Worm (Caenorhabditis elegans) whole organism, L3 larva: Measurements from ENCODE around the gene egrh-1.

Source experiments
- R02D3.7 ChIP-seq: fragments of 150-350 bp; optimal IDR thresholded peaks from 2 replicates; lab custom pipeline; 2014; ENCODE audit warnings: missing biosample characterization, missing genetic modification characterization
- ZK546.5 ChIP-seq: sonication (generic microtip); optimal IDR thresholded peaks from 2 replicates; lab custom pipeline; 2017; ENCODE audit warnings: missing biosample characterization, missing genetic modification characterization
- aly-2 ChIP-seq: fragments of 150-350 bp; optimal IDR thresholded peaks from 2 replicates; lab custom pipeline; 2014; ENCODE audit warnings: missing biosample characterization, missing genetic modification characterization
- ama-1 ChIP-seq: fragments of 150-350 bp; optimal IDR thresholded peaks from 2 replicates; lab custom pipeline; 2018
- ceh-16 ChIP-seq: sonication (generic microtip); optimal IDR thresholded peaks from 2 replicates; lab custom pipeline; 2017; ENCODE audit warnings: missing biosample characterization, missing genetic modification characterization
- ceh-28 ChIP-seq: fragments of 150-350 bp; optimal IDR thresholded peaks from 2 replicates; lab custom pipeline; 2014; ENCODE audit warnings: missing biosample characterization, missing genetic modification reagents, missing genetic modification characterization
- ceh-82 ChIP-seq: fragments of 150-350 bp; optimal IDR thresholded peaks from 2 replicates; lab custom pipeline; 2014; ENCODE audit warnings: missing biosample characterization, missing genetic modification characterization
- daf-12 ChIP-seq: fragments of 150-350 bp; optimal IDR thresholded peaks from 2 replicates; lab custom pipeline; 2014; ENCODE audit warnings: missing biosample characterization, missing genetic modification reagents, missing genetic modification characterization
- egl-5 ChIP-seq: fragments of 150-350 bp; optimal IDR thresholded peaks from 2 replicates; lab custom pipeline; 2017; ENCODE audit warnings: missing biosample characterization, missing genetic modification reagents, missing genetic modification characterization, inconsistent platforms
- elt-2 ChIP-seq: sonication (generic microtip); optimal IDR thresholded peaks from 2 replicates; lab custom pipeline; 2016; ENCODE audit warnings: missing genetic modification reagents, mild to moderate bottlenecking, missing genetic modification characterization, missing compliant biosample characterization
- elt-3 ChIP-seq, 3 experiments: fragments of 150-350 bp in 1 of 3; sonication (generic microtip) in 2 of 3; optimal IDR thresholded peaks; 2 replicates in 2 of 3; 4 replicates in 1 of 3; lab custom pipeline; 2014 to 2017; ENCODE audit warnings: missing biosample characterization in 3 of 3, missing genetic modification characterization in 3 of 3
- eor-1 ChIP-seq, 2 experiments: fragments of 150-350 bp; optimal IDR thresholded peaks; 2 replicates each; lab custom pipeline; 2014 to 2018; ENCODE audit warnings: missing biosample characterization in 2 of 2, missing genetic modification characterization in 2 of 2
- fkh-10 ChIP-seq: sonication (generic microtip); optimal IDR thresholded peaks from 2 replicates; lab custom pipeline; 2017; ENCODE audit warnings: missing biosample characterization, missing genetic modification reagents, missing genetic modification characterization
- fkh-2 ChIP-seq: fragments of 150-350 bp; optimal IDR thresholded peaks from 2 replicates; lab custom pipeline; 2014; ENCODE audit warnings: missing biosample characterization, missing genetic modification reagents, missing genetic modification characterization
- fos-1 ChIP-seq: fragments of 150-350 bp; optimal IDR thresholded peaks from 2 replicates; lab custom pipeline; 2014; ENCODE audit warnings: missing biosample characterization, missing genetic modification characterization
- jun-1 ChIP-seq: fragments of 150-350 bp; optimal IDR thresholded peaks from 2 replicates; lab custom pipeline; 2014; ENCODE audit warnings: missing biosample characterization, missing genetic modification reagents, missing genetic modification characterization
- lin-15B ChIP-seq: fragments of 150-350 bp; optimal IDR thresholded peaks from 2 replicates; lab custom pipeline; 2014; ENCODE audit warnings: missing biosample characterization, missing genetic modification characterization
- mdl-1 ChIP-seq: fragments of 150-350 bp; optimal IDR thresholded peaks from 2 replicates; lab custom pipeline; 2014; ENCODE audit warnings: missing biosample characterization, missing genetic modification characterization
- mml-1 ChIP-seq: fragments of 150-350 bp; sonication (generic microtip); optimal IDR thresholded peaks from 3 replicates; lab custom pipeline; 2014; ENCODE audit warnings: missing biosample characterization, missing genetic modification characterization
- nfya-1 ChIP-seq: sonication (generic microtip); optimal IDR thresholded peaks from 2 replicates; lab custom pipeline; 2017; ENCODE audit warnings: missing genetic modification characterization, mild to moderate bottlenecking, missing compliant biosample characterization, antibody characterized with exemption, moderate library complexity; ENCODE audit not compliant: insufficient read depth
- nhr-12 ChIP-seq: fragments of 150-350 bp; optimal IDR thresholded peaks from 2 replicates; lab custom pipeline; 2014; ENCODE audit warnings: missing biosample characterization, missing genetic modification characterization
- nhr-23 ChIP-seq: fragments of 150-350 bp; optimal IDR thresholded peaks from 2 replicates; lab custom pipeline; 2014; ENCODE audit warnings: missing biosample characterization, missing genetic modification reagents, missing genetic modification characterization
- nhr-237 ChIP-seq: fragments of 150-350 bp; optimal IDR thresholded peaks from 2 replicates; lab custom pipeline; 2014; ENCODE audit warnings: missing biosample characterization, missing genetic modification characterization
- nhr-25 ChIP-seq: sonication (generic microtip); optimal IDR thresholded peaks from 2 replicates; lab custom pipeline; 2017; ENCODE audit warnings: missing biosample characterization, missing genetic modification characterization
- nhr-28 ChIP-seq: fragments of 150-350 bp; optimal IDR thresholded peaks from 2 replicates; lab custom pipeline; 2014; ENCODE audit warnings: missing biosample characterization, missing genetic modification characterization
- nhr-43 ChIP-seq: sonication (generic microtip); optimal IDR thresholded peaks from 2 replicates; lab custom pipeline; 2016; ENCODE audit warnings: mild to moderate bottlenecking, missing genetic modification characterization, missing compliant biosample characterization; ENCODE audit not compliant: poor library complexity, severe bottlenecking
- nhr-67 ChIP-seq: fragments of 150-350 bp; optimal IDR thresholded peaks from 2 replicates; lab custom pipeline; 2014; ENCODE audit warnings: missing biosample characterization, missing genetic modification characterization
- nhr-76 ChIP-seq: fragments of 150-350 bp; sonication (generic microtip); optimal IDR thresholded peaks from 5 replicates; lab custom pipeline; 2014; ENCODE audit warnings: missing biosample characterization, missing genetic modification characterization
- nhr-77 ChIP-seq: fragments of 150-350 bp; optimal IDR thresholded peaks from 2 replicates; lab custom pipeline; 2014; ENCODE audit warnings: missing biosample characterization, missing genetic modification characterization
- pha-4 ChIP-seq: fragments of 150-350 bp; optimal IDR thresholded peaks from 2 replicates; lab custom pipeline; 2014; ENCODE audit warnings: missing biosample characterization, missing genetic modification reagents, missing genetic modification characterization
- sea-2 ChIP-seq: fragments of 150-350 bp; sonication (generic microtip); optimal IDR thresholded peaks from 4 replicates; lab custom pipeline; 2014; ENCODE audit warnings: missing biosample characterization, missing genetic modification reagents, missing genetic modification characterization
- skn-1 ChIP-seq: fragments of 150-350 bp; optimal IDR thresholded peaks from 2 replicates; lab custom pipeline; 2014; ENCODE audit warnings: missing biosample characterization, missing genetic modification characterization
- snpc-4 ChIP-seq: fragments of 150-350 bp; optimal IDR thresholded peaks from 2 replicates; lab custom pipeline; 2014; ENCODE audit warnings: missing biosample characterization, missing genetic modification characterization
- unc-39 ChIP-seq: sonication (generic microtip); optimal IDR thresholded peaks from 4 replicates; lab custom pipeline; 2017; ENCODE audit warnings: missing biosample characterization, missing genetic modification characterization
- zag-1 ChIP-seq: fragments of 150-350 bp; optimal IDR thresholded peaks from 2 replicates; lab custom pipeline; 2014; ENCODE audit warnings: missing biosample characterization, missing genetic modification characterization
- ztf-4 ChIP-seq: fragments of 150-350 bp; optimal IDR thresholded peaks from 2 replicates; lab custom pipeline; 2014; ENCODE audit warnings: missing biosample characterization, missing genetic modification characterization

The egrh-1 gene

ce11 chrX:14885855-14886254 is 40.1 kb downstream of the egrh-1 start:
- no peak for TF ChIP-seq elt-2

- TF ChIP-seq elt-3 (tag; optimal IDR thresholded peaks at IDR 0.05; lab: Kevin White, UChicago), result no peak
- TF ChIP-seq egl-5 (tag; lab: Kevin White, UChicago), result no peak
- no peak for TF ChIP-seq ceh-28 (tag; lab: Kevin White, UChicago)
- TF ChIP-seq nhr-28 (tag; lab: Kevin White, UChicago), result no peak
- TF ChIP-seq eor-1 (tag; optimal IDR thresholded peaks at IDR 0.05; lab: Kevin White, UChicago), result no peak
- no peak for TF ChIP-seq fos-1 (tag; lab: Kevin White, UChicago)
- TF ChIP-seq R02D3.7 (tag; lab: Kevin White, UChicago), result no peak
- no peak for TF ChIP-seq ama-1 (lab: Kevin White, UChicago)
- no peak for TF ChIP-seq nhr-12
- no peak for TF ChIP-seq lin-15B (tag; lab: Kevin White, UChicago)
- TF ChIP-seq ceh-16 (tag; lab: Kevin White, UChicago), result no peak
- TF ChIP-seq mdl-1 (tag; lab: Kevin White, UChicago), result no peak
- no peak for TF ChIP-seq skn-1 (tag; lab: Kevin White, UChicago)
- no peak for TF ChIP-seq fkh-10 (GFP tag; lab: Kevin White, UChicago)
- no peak for TF ChIP-seq nfya-1 (tag; lab: Kevin White, UChicago)
- TF ChIP-seq jun-1, result no peak
- no peak for TF ChIP-seq ceh-82 (tag; lab: Kevin White, UChicago)
- TF ChIP-seq zag-1 (tag; lab: Kevin White, UChicago), result no peak
- no peak for TF ChIP-seq mml-1 (tag; lab: Kevin White, UChicago)
Observed at ce11 chrX:14888188-14888587, 42.5 kb downstream of the egrh-1 start, which contains the start of gene daf-6. Gene daf-6, plus strand, starts transcription at chrX:14888488.

ce11 chrX:14894380-14894779 is 48.6 kb downstream of the egrh-1 start:
- TF ChIP-seq fkh-2 (tag; lab: Kevin White, UChicago) (no peak), ZK546.5 (tag; lab: Kevin White, UChicago) (no peak), sea-2 (GFP tag; lab: Kevin White, UChicago) (no peak), jun-1 (no peak), elt-3 (tag; optimal IDR thresholded peaks at IDR 0.05; lab: Kevin White, UChicago) (peak in 1 of 3 experiments; percentile 53), nhr-25 (tag; lab: Kevin White, UChicago) (peak; percentile 68), nhr-23 (tag; lab: Kevin White, UChicago) (peak; percentile 42), nhr-43 (tag; lab: Kevin White, UChicago) (peak; percentile 85)

- TF ChIP-seq nhr-77 (tag; lab: Kevin White, UChicago) (no peak), R02D3.7 (tag; lab: Kevin White, UChicago) (no peak), daf-12 (tag; lab: Kevin White, UChicago) (no peak), nhr-25 (tag; lab: Kevin White, UChicago) (no peak), pha-4 (tag; lab: Kevin White, UChicago) (no peak), egl-5 (tag; lab: Kevin White, UChicago) (no peak), aly-2 (tag; lab: Kevin White, UChicago) (no peak), nhr-76 (no peak), nhr-67 (tag; lab: Kevin White, UChicago) (no peak), jun-1 (no peak), skn-1 (tag; lab: Kevin White, UChicago) (no peak), nhr-23 (tag; lab: Kevin White, UChicago) (no peak), unc-39 (tag; lab: Kevin White, UChicago) (no peak), ceh-28 (tag; lab: Kevin White, UChicago) (no peak), sea-2 (GFP tag; lab: Kevin White, UChicago) (no peak), snpc-4 (tag; lab: Kevin White, UChicago) (no peak), ztf-4 (tag; lab: Kevin White, UChicago) (no peak), nhr-237 (no peak)
Observed at ce11 chrX:14894845-14895244, 49.1 kb downstream of the egrh-1 start, which contains the start of gene nac-1. Gene nac-1, plus strand, starts transcription at chrX:14895145.
